Fruit fly (Drosophila melanogaster): ENCODE data around the gene Scsalpha1.

The Scsalpha1 gene

dm6 chr3L:3767825-3768224, 46.2 kb upstream of the Scsalpha1 start (continued):
- no peak for TF ChIP-seq CG18764 (GFP tag; optimal IDR thresholded peaks at IDR 0.05)
- TF ChIP-seq Gsc (GFP tag; IDR thresholded peaks at IDR 0.05) = no peak
- TF ChIP-seq CG4404 (GFP tag; IDR thresholded peaks at IDR 0.05) = no peak
- TF ChIP-seq Adf1 (GFP tag; IDR thresholded peaks at IDR 0.05) = no peak
- peak; percentile 31; the same call in 1 of the 2 replicates for TF ChIP-seq CG14441 (GFP tag; IDR thresholded peaks at IDR 0.05)
- TF ChIP-seq CG16779 (GFP tag; IDR thresholded peaks at IDR 0.05) = no peak
- TF ChIP-seq dmrt11E (tag; optimal IDR thresholded peaks at IDR 0.05) = peak; percentile 23
- peak; percentile 53 for TF ChIP-seq CG3847 (GFP tag; IDR thresholded peaks at IDR 0.05)
- TF ChIP-seq CG8089 (GFP tag; optimal IDR thresholded peaks at IDR 0.05) = peak; percentile 70
- peak; percentile 76 for TF ChIP-seq CG18619 (GFP tag; optimal IDR thresholded peaks at IDR 0.05)
- TF ChIP-seq onecut (GFP tag; IDR thresholded peaks at IDR 0.05) = peak; percentile 77
- TF ChIP-seq Hsf (GFP tag; optimal IDR thresholded peaks at IDR 0.05) = peak; percentile 64
- peak; percentile 66; the same call in 2 of the 3 replicates for TF ChIP-seq zfh1 (GFP tag; IDR thresholded peaks at IDR 0.05)
- TF ChIP-seq CG8478 (optimal IDR thresholded peaks at IDR 0.05) = no peak
- TF ChIP-seq pfk (GFP tag; optimal IDR thresholded peaks at IDR 0.05) = no peak
- peak; percentile 72 for TF ChIP-seq CG1603 (tag; optimal IDR thresholded peaks at IDR 0.05)
- TF ChIP-seq row (GFP tag; IDR thresholded peaks at IDR 0.05) = no peak
- peak; percentile 57 for TF ChIP-seq tup (GFP tag; optimal IDR thresholded peaks at IDR 0.05)
- peak; percentile 65 for TF ChIP-seq sob (GFP tag; IDR thresholded peaks at IDR 0.05)
- TF ChIP-seq scrt (GFP tag; optimal IDR thresholded peaks at IDR 0.05) = no peak
- peak; percentile 68 for TF ChIP-seq crol (GFP tag; IDR thresholded peaks at IDR 0.05)
- 0 out of 2 replicates have a peak, but pooled peaks have one; percentile 8 for TF ChIP-seq ro (GFP tag; IDR thresholded peaks at IDR 0.05)
- peak; percentile 30 for TF ChIP-seq Meics (GFP tag; optimal IDR thresholded peaks at IDR 0.05)
- TF ChIP-seq btn (GFP tag; optimal IDR thresholded peaks at IDR 0.05) = peak; percentile 35
- no peak for TF ChIP-seq grn (GFP tag; optimal IDR thresholded peaks at IDR 0.05)
- peak; percentile 40 for TF ChIP-seq maf-S (GFP tag; optimal IDR thresholded peaks at IDR 0.05)
- peak; percentile 59 for TF ChIP-seq dm (GFP tag; optimal IDR thresholded peaks at IDR 0.05)
- no peak for TF ChIP-seq nom (GFP tag; optimal IDR thresholded peaks at IDR 0.05)
- peak; percentile 32 for TF ChIP-seq Hand (GFP tag; optimal IDR thresholded peaks at IDR 0.05)
- TF ChIP-seq prd (optimal IDR thresholded peaks at IDR 0.05) = no peak
- peak; percentile 58 for TF ChIP-seq prd (GFP tag; IDR thresholded peaks at IDR 0.05)
- TF ChIP-seq fd64A (GFP tag; optimal IDR thresholded peaks at IDR 0.05) = no peak
- no peak for TF ChIP-seq Dp (GFP tag; optimal IDR thresholded peaks at IDR 0.05)
- peak; percentile 46 for TF ChIP-seq Camta (GFP tag; optimal IDR thresholded peaks at IDR 0.05)
- peak; percentile 35 for TF ChIP-seq CG4282 (GFP tag; optimal IDR thresholded peaks at IDR 0.05)
- no peak for TF ChIP-seq vnd (GFP tag; IDR thresholded peaks at IDR 0.05; ENCODE audit: partially characterized antibody)
- TF ChIP-seq CG6654 (GFP tag; optimal IDR thresholded peaks at IDR 0.05) = no peak
- TF ChIP-seq ind (GFP tag; optimal IDR thresholded peaks at IDR 0.05) = peak; percentile 12
- TF ChIP-seq CG2116 (GFP tag; optimal IDR thresholded peaks at IDR 0.05) = peak; percentile 37
- TF ChIP-seq tgo (GFP tag; IDR thresholded peaks at IDR 0.05) = peak; percentile 26; the same call in 1 of the 3 replicates
- TF ChIP-seq CG9609 (GFP tag; optimal IDR thresholded peaks at IDR 0.05) = peak; percentile 59
- TF ChIP-seq BtbVII (GFP tag; optimal IDR thresholded peaks at IDR 0.05) = no peak
- peak; percentile 14 for TF ChIP-seq CG10979 (tag; optimal IDR thresholded peaks at IDR 0.05)
- no peak for TF ChIP-seq fd102C (GFP tag; optimal IDR thresholded peaks at IDR 0.05)
- peak in 1 of 2 experiments; percentile 48 for TF ChIP-seq eve (GFP tag; optimal IDR thresholded peaks at IDR 0.05)
- TF ChIP-seq CG10565 (GFP tag; optimal IDR thresholded peaks at IDR 0.05) = no peak
- no peak for TF ChIP-seq dati (GFP tag; IDR thresholded peaks at IDR 0.05)
- TF ChIP-seq CG31388 (GFP tag; optimal IDR thresholded peaks at IDR 0.05) = no peak
- TF ChIP-seq CG3726 (GFP tag; IDR thresholded peaks at IDR 0.05) = no peak
- peak; percentile 33; the same call in 1 of the 2 replicates for TF ChIP-seq al (GFP tag; IDR thresholded peaks at IDR 0.05)
- TF ChIP-seq CG3407 (GFP tag; optimal IDR thresholded peaks at IDR 0.05) = peak; percentile 59
- TF ChIP-seq esg (GFP tag; conservative IDR thresholded peaks at IDR 0.05) = no peak
- peak; percentile 7 for TF ChIP-seq tx (GFP tag; optimal IDR thresholded peaks at IDR 0.05)

Data from whole organism, embryonic.